Worm (Caenorhabditis elegans) whole organism, L4 larva: ENCODE results near the gene egl-46.

Source experiments
- T20F7.1 ChIP-seq: fragments of 200-800 bp; sonication (Bioruptor generic); optimal IDR thresholded peaks from 2 replicates; lab custom pipeline; 2018; ENCODE audit warnings: mild to moderate bottlenecking, missing genetic modification characterization, missing compliant biosample characterization
- aly-2 ChIP-seq: sonication (generic microtip); optimal IDR thresholded peaks from 2 replicates; lab custom pipeline; 2018; ENCODE audit warnings: missing biosample characterization, missing genetic modification characterization
- daf-16 ChIP-seq, 3 experiments: sonication (generic microtip); optimal IDR thresholded peaks; 2 replicates each; lab custom pipeline; 2016 to 2017; ENCODE audit warnings: missing genetic modification characterization in 3 of 3, missing genetic modification reagents in 3 of 3, mild to moderate bottlenecking in 2 of 3, missing compliant biosample characterization in 2 of 3, missing biosample characterization in 1 of 3, moderate library complexity in 1 of 3
- dmd-6 ChIP-seq: fragments of 200-800 bp; sonication (Bioruptor generic); IDR thresholded peaks from 2 replicates; pipeline ENCODE4 v1.3.6; 2022; ENCODE audit warnings: missing genetic modification reagents, missing genetic modification characterization, missing compliant biosample characterization
- dpl-1 ChIP-seq: fragments of 150-350 bp; optimal IDR thresholded peaks from 2 replicates; lab custom pipeline; 2014; ENCODE audit warnings: missing biosample characterization, missing genetic modification reagents, missing genetic modification characterization
- fos-1 ChIP-seq: fragments of 150-350 bp; optimal IDR thresholded peaks from 2 replicates; lab custom pipeline; 2014; ENCODE audit warnings: missing biosample characterization, missing genetic modification characterization
- lin-39 ChIP-seq: fragments of 150-350 bp; optimal IDR thresholded peaks from 2 replicates; lab custom pipeline; 2014; ENCODE audit warnings: missing biosample characterization, missing genetic modification reagents, missing genetic modification characterization
- nhr-11 ChIP-seq: fragments of 150-350 bp; optimal IDR thresholded peaks from 2 replicates; lab custom pipeline; 2014; ENCODE audit warnings: missing biosample characterization, missing genetic modification characterization
- nhr-25 ChIP-seq: sonication (generic microtip); optimal IDR thresholded peaks from 2 replicates; lab custom pipeline; 2017; ENCODE audit warnings: missing genetic modification characterization, mild to moderate bottlenecking, missing compliant biosample characterization, antibody characterized with exemption, moderate library complexity, borderline replicate concordance; ENCODE audit not compliant: insufficient read depth
- nhr-6 ChIP-seq: fragments of 150-350 bp; optimal IDR thresholded peaks from 2 replicates; lab custom pipeline; 2014; ENCODE audit warnings: missing biosample characterization, missing genetic modification characterization
- unc-62 ChIP-seq, 3 experiments: fragments of 150-350 bp in 1 of 3; sonication (generic microtip); optimal IDR thresholded peaks in 2 of 3; peaks in 1 of 3; 1 replicate in 1 of 3; 2 replicates in 2 of 3; lab custom pipeline; 2014 to 2017; ENCODE audit warnings: missing biosample characterization in 3 of 3, missing genetic modification characterization in 3 of 3, missing genetic modification reagents in 3 of 3, missing genotype in 1 of 3
- zfp-3 ChIP-seq: fragments of 200-800 bp; sonication (Bioruptor generic); conservative IDR thresholded peaks from 2 replicates; pipeline ENCODE4 v1.3.6; 2022; ENCODE audit warnings: missing genetic modification reagents, missing genetic modification characterization, missing compliant biosample characterization
- ztf-7 ChIP-seq: fragments of 150-350 bp; optimal IDR thresholded peaks from 2 replicates; lab custom pipeline; 2014; ENCODE audit warnings: missing biosample characterization, missing genetic modification characterization

- TF ChIP-seq zfp-3 (GFP tag; lab: Robert Waterston, UW), result no peak
- TF ChIP-seq unc-62 (GFP tag; optimal IDR thresholded peaks at IDR 0.05 in 1 of 2; lab: Kevin White, UChicago), result peak in 1 of 2 experiments; percentile 95
- TF ChIP-seq unc-62 (tag; optimal IDR thresholded peaks at IDR 0.05; lab: Kevin White, UChicago), result no peak
- no peak for TF ChIP-seq ztf-7 (tag; lab: Kevin White, UChicago)
- peak; percentile 23; the same call in 1 of the 2 replicates for TF ChIP-seq dmd-6 (GFP tag; lab: Robert Waterston, UW)
- TF ChIP-seq dpl-1 (GFP tag; lab: Kevin White, UChicago), result peak; percentile 43
- no peak for TF ChIP-seq lin-39 (tag; lab: Kevin White, UChicago)
- peak; percentile 61 for TF ChIP-seq T20F7.1 (GFP tag; lab: Kevin White, UChicago)
- peak; percentile 74 for TF ChIP-seq nhr-25 (tag; lab: Kevin White, UChicago)
- peak; percentile 34 for TF ChIP-seq nhr-6 (tag; lab: Kevin White, UChicago)
- TF ChIP-seq daf-16 (GFP tag; optimal IDR thresholded peaks at IDR 0.05; lab: Kevin White, UChicago), result no peak
- peak; percentile 44 for TF ChIP-seq daf-16 (tag; optimal IDR thresholded peaks at IDR 0.05; lab: Kevin White, UChicago)
- no peak for TF ChIP-seq aly-2 (tag; lab: Kevin White, UChicago)
- peak; percentile 22 for TF ChIP-seq nhr-11 (tag; lab: Kevin White, UChicago)
- TF ChIP-seq fos-1 (tag; lab: Kevin White, UChicago), result no peak
These were observed 24.8 kb downstream of the egl-46 start, which contains the start of gene snb-1 for ce11 chrV:6656451-6657115.
